Worm (Caenorhabditis elegans): Measurements from ENCODE around the gene snf-11.

DNA sequence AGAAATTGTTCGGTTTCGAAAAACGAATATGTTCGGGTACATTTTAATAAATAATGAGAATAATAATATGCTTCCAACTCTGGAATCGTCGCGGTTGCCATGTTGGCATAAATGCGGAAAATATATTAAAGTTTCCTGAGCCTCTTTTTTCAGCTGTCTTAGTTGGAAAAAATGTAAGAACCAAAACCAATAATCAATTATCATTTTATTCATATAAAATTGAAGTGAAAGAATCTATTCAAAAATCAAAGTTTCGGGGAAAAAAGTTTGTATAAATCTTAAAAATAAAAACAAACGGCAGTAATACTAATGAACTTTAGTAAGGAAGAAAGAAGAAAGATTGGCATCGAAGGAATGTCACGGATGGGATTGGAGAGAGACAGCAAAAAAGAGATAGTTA is 3.4 kb downstream of the snf-11 start, which contains the start of gene srh-45:
- TF ChIP-seq C06A6.2 (GFP tag; conservative IDR thresholded peaks at IDR 0.05) (no peak), lin-35 (GFP tag; optimal IDR thresholded peaks at IDR 0.05) (no peak), efl-1 (GFP tag; optimal IDR thresholded peaks at IDR 0.05) (no peak)
